Fruit fly (Drosophila melanogaster) whole organism, embryonic: Measurements from ENCODE around the gene CG12096.

ENCODE experiments used
- Awh ChIP-seq: fragments of 200-800 bp; sonication (Bioruptor generic); IDR thresholded peaks from 2 replicates; pipeline ENCODE4, ENCODE4 v1.3.6; 2022; ENCODE audit warnings: missing biosample characterization, missing genetic modification characterization
- C15 ChIP-seq: fragments of 200-800 bp; sonication (Bioruptor generic); IDR thresholded peaks from 3 replicates; pipeline ENCODE4 v1.3.6; 2022; ENCODE audit warnings: missing biosample characterization, missing genetic modification characterization
- CG10366 ChIP-seq: fragments of 200-800 bp; sonication (Bioruptor generic); IDR thresholded peaks from 2 replicates; pipeline ENCODE4 v1.3.6; 2022; ENCODE audit warnings: missing biosample characterization, missing genetic modification characterization
- CG10959 ChIP-seq: fragments of 200-800 bp; sonication (Bioruptor generic); IDR thresholded peaks from 2 replicates; pipeline ENCODE4 v1.3.6; 2022; ENCODE audit warnings: missing biosample characterization, missing genetic modification characterization
- CG10979 ChIP-seq: fragments of 200-800 bp; sonication (Bioruptor generic); optimal IDR thresholded peaks from 2 replicates; lab custom pipeline; 2018; ENCODE audit warnings: missing biosample characterization, mild to moderate bottlenecking, missing genetic modification characterization, moderate library complexity
- CG11696 ChIP-seq: fragments of 200-800 bp; sonication (Bioruptor generic); IDR thresholded peaks from 2 replicates; pipeline ENCODE4 v1.3.6; 2022; ENCODE audit warnings: missing biosample characterization, missing genetic modification characterization
- CG11723 ChIP-seq: fragments of 200-800 bp; sonication (Bioruptor generic); optimal IDR thresholded peaks from 2 replicates; lab custom pipeline; 2017; ENCODE audit warnings: missing biosample characterization, mild to moderate bottlenecking, missing genetic modification characterization
- CG12391 ChIP-seq: fragments of 200-800 bp; sonication (Bioruptor generic); optimal IDR thresholded peaks from 3 replicates; lab custom pipeline; 2018; ENCODE audit warnings: missing biosample characterization, mild to moderate bottlenecking, missing genetic modification characterization, moderate library complexity
- CG12659 ChIP-seq: fragments of 200-800 bp; sonication (Bioruptor generic); optimal IDR thresholded peaks from 3 replicates; lab custom pipeline; 2017; ENCODE audit warnings: mild to moderate bottlenecking, missing biosample characterization, missing genetic modification reagents, missing genetic modification characterization
- CG12769 ChIP-seq: fragments of 200-800 bp; sonication (Bioruptor generic); optimal IDR thresholded peaks from 2 replicates; lab custom pipeline; 2019; ENCODE audit warnings: missing biosample characterization, mild to moderate bottlenecking, missing genetic modification characterization, moderate library complexity
- CG13123 ChIP-seq: fragments of 200-800 bp; sonication (Bioruptor generic); optimal IDR thresholded peaks from 2 replicates; lab custom pipeline; 2016; ENCODE audit warnings: missing biosample characterization, missing genetic modification characterization
- CG13287 ChIP-seq: fragments of 200-800 bp; sonication (Bioruptor generic); IDR thresholded peaks from 2 replicates; pipeline ENCODE4 v1.3.6; 2022; ENCODE audit warnings: missing biosample characterization, missing genetic modification characterization; ENCODE audit not compliant: partially characterized antibody
- CG13424 ChIP-seq: fragments of 200-800 bp; sonication (Bioruptor generic); optimal IDR thresholded peaks from 2 replicates; lab custom pipeline; 2019; ENCODE audit warnings: missing biosample characterization, mild to moderate bottlenecking, missing genetic modification characterization, moderate library complexity
- CG15269 ChIP-seq: fragments of 200-800 bp; sonication (Bioruptor generic); optimal IDR thresholded peaks from 2 replicates; lab custom pipeline; 2018; ENCODE audit warnings: missing biosample characterization, mild to moderate bottlenecking, missing genetic modification characterization, moderate library complexity
- CG15479 ChIP-seq: fragments of 200-800 bp; sonication (Bioruptor generic); optimal IDR thresholded peaks from 3 replicates; lab custom pipeline; 2019; ENCODE audit warnings: missing biosample characterization, mild to moderate bottlenecking, missing genetic modification characterization, moderate library complexity
- CG1603 ChIP-seq: fragments of 200-800 bp; sonication (Bioruptor generic); optimal IDR thresholded peaks from 2 replicates; lab custom pipeline; 2019; ENCODE audit warnings: missing biosample characterization, mild to moderate bottlenecking, missing genetic modification characterization, moderate library complexity
- CG16813 ChIP-seq: fragments of 200-800 bp; sonication (Bioruptor generic); IDR thresholded peaks from 3 replicates; pipeline ENCODE4 v1.3.6; 2022; ENCODE audit warnings: missing biosample characterization, missing genetic modification characterization; ENCODE audit not compliant: partially characterized antibody
- CG17385 ChIP-seq: fragments of 200-800 bp; sonication (Bioruptor generic); optimal IDR thresholded peaks from 3 replicates; lab custom pipeline; 2018; ENCODE audit warnings: missing biosample characterization, mild to moderate bottlenecking, missing genetic modification characterization
- CG18262 ChIP-seq: fragments of 200-800 bp; optimal IDR thresholded peaks from 3 replicates; lab custom pipeline; 2019; ENCODE audit warnings: missing biosample characterization, mild to moderate bottlenecking, missing genetic modification characterization, moderate library complexity
- CG2129 ChIP-seq: fragments of 200-800 bp; sonication (Bioruptor generic); IDR thresholded peaks from 2 replicates; pipeline ENCODE4 v1.3.6; 2022; ENCODE audit warnings: missing biosample characterization, missing genetic modification characterization; ENCODE audit not compliant: partially characterized antibody
- CG4424 ChIP-seq: fragments of 200-800 bp; sonication (Bioruptor generic); optimal IDR thresholded peaks from 3 replicates; lab custom pipeline; 2016; ENCODE audit warnings: missing biosample characterization, missing genetic modification characterization
- CG5180 ChIP-seq: fragments of 200-800 bp; sonication (Bioruptor generic); optimal IDR thresholded peaks from 3 replicates; lab custom pipeline; 2017; ENCODE audit warnings: missing biosample characterization, missing genetic modification characterization, mild to moderate bottlenecking, moderate library complexity, missing genetic modification reagents
- CG7271 ChIP-seq: fragments of 200-800 bp; sonication (Bioruptor generic); optimal IDR thresholded peaks from 2 replicates; lab custom pipeline; 2018; ENCODE audit warnings: missing biosample characterization, mild to moderate bottlenecking, missing genetic modification characterization, moderate library complexity
- CG7556 ChIP-seq: fragments of 200-800 bp; sonication (Bioruptor generic); optimal IDR thresholded peaks from 2 replicates; lab custom pipeline; 2017; ENCODE audit warnings: missing biosample characterization, mild to moderate bottlenecking, missing genetic modification characterization
- CG7839 ChIP-seq: fragments of 200-800 bp; sonication (Bioruptor generic); optimal IDR thresholded peaks from 3 replicates; lab custom pipeline; 2018; ENCODE audit warnings: missing biosample characterization, mild to moderate bottlenecking, missing genetic modification characterization, moderate library complexity
- CoRest ChIP-seq: fragments of 200-800 bp; sonication (Bioruptor generic); optimal IDR thresholded peaks from 3 replicates; lab custom pipeline; 2018; ENCODE audit warnings: missing biosample characterization, mild to moderate bottlenecking, missing genetic modification characterization, moderate library complexity
- Deaf1 ChIP-seq: fragments of 200-800 bp; optimal IDR thresholded peaks from 3 replicates; lab custom pipeline; 2019; ENCODE audit warnings: missing biosample characterization, mild to moderate bottlenecking, missing genetic modification characterization, moderate library complexity
- Dip3 ChIP-seq: fragments of 200-800 bp; sonication (Bioruptor generic); optimal IDR thresholded peaks from 3 replicates; lab custom pipeline; 2016; ENCODE audit warnings: missing biosample characterization, missing genetic modification characterization
- Fer1 ChIP-seq: fragments of 200-800 bp; sonication (Bioruptor generic); optimal IDR thresholded peaks from 2 replicates; lab custom pipeline; 2017; ENCODE audit warnings: missing biosample characterization, mild to moderate bottlenecking, missing genetic modification characterization
- HLHmδ ChIP-seq: fragments of 200-800 bp; sonication (Bioruptor generic); optimal IDR thresholded peaks from 2 replicates; lab custom pipeline; 2018; ENCODE audit warnings: missing biosample characterization, mild to moderate bottlenecking, missing genetic modification characterization, moderate library complexity
- Hmx ChIP-seq: fragments of 200-800 bp; sonication (Bioruptor generic); optimal IDR thresholded peaks from 2 replicates; lab custom pipeline; 2016; ENCODE audit warnings: missing biosample characterization, missing genetic modification characterization
- Mad ChIP-seq: fragments of 200-800 bp; sonication (Bioruptor generic); optimal IDR thresholded peaks from 2 replicates; lab custom pipeline; 2016; ENCODE audit warnings: missing biosample characterization, missing genetic modification characterization
- Tbp ChIP-seq: fragments of >200 bp; optimal IDR thresholded peaks from 2 replicates; lab custom pipeline; 2018; ENCODE audit warnings: missing biosample characterization, missing genetic modification characterization
- caup ChIP-seq: fragments of 200-800 bp; sonication (Bioruptor generic); optimal IDR thresholded peaks from 3 replicates; lab custom pipeline; 2017; ENCODE audit warnings: missing biosample characterization, mild to moderate bottlenecking, missing genetic modification characterization, moderate library complexity; ENCODE audit not compliant: severe bottlenecking
- ci ChIP-seq: fragments of 200-800 bp; sonication (Bioruptor generic); IDR thresholded peaks from 3 replicates; pipeline ENCODE4 v1.3.6; 2022; ENCODE audit warnings: missing biosample characterization, missing genetic modification characterization
- crol ChIP-seq: fragments of 200-800 bp; sonication (Bioruptor generic); IDR thresholded peaks from 2 replicates; pipeline ENCODE4 v1.3.6; 2022; ENCODE audit warnings: missing biosample characterization, missing genetic modification characterization
- dm ChIP-seq: fragments of 200-800 bp; sonication (Bioruptor generic); optimal IDR thresholded peaks from 3 replicates; lab custom pipeline; 2016; ENCODE audit warnings: missing biosample characterization, missing genetic modification characterization
- dmrt99B ChIP-seq: fragments of 200-800 bp; sonication (Bioruptor generic); optimal IDR thresholded peaks from 2 replicates; lab custom pipeline; 2018; ENCODE audit warnings: missing biosample characterization, mild to moderate bottlenecking, missing genetic modification characterization, moderate library complexity
- dysf ChIP-seq: fragments of 200-800 bp; sonication (Bioruptor generic); IDR thresholded peaks from 3 replicates; pipeline ENCODE4 v1.3.6; 2022; ENCODE audit warnings: missing biosample characterization, missing genetic modification characterization
- eyg ChIP-seq: fragments of 200-800 bp; sonication (Bioruptor generic); optimal IDR thresholded peaks from 3 replicates; lab custom pipeline; 2016; ENCODE audit warnings: missing biosample characterization, missing genetic modification characterization
- fd96Cb ChIP-seq: fragments of 200-800 bp; sonication (Bioruptor generic); optimal IDR thresholded peaks from 2 replicates; lab custom pipeline; 2018; ENCODE audit warnings: missing biosample characterization, mild to moderate bottlenecking, missing genetic modification characterization, moderate library complexity
- ham ChIP-seq: fragments of 200-800 bp; sonication (Bioruptor generic); IDR thresholded peaks from 2 replicates; pipeline ENCODE4 v1.3.6; 2022; ENCODE audit warnings: missing biosample characterization, missing genetic modification characterization
- ind ChIP-seq: fragments of 200-800 bp; sonication (Bioruptor generic); optimal IDR thresholded peaks from 3 replicates; lab custom pipeline; 2016; ENCODE audit warnings: missing biosample characterization, missing genetic modification characterization
- kay ChIP-seq: fragments of 200-800 bp; sonication (Bioruptor generic); optimal IDR thresholded peaks from 2 replicates; lab custom pipeline; 2016; ENCODE audit warnings: missing biosample characterization, missing genetic modification characterization
- rib ChIP-seq: fragments of 200-800 bp; sonication (Bioruptor generic); IDR thresholded peaks from 2 replicates; pipeline ENCODE4 v1.3.6; 2022; ENCODE audit warnings: missing biosample characterization, missing genetic modification characterization
- seq ChIP-seq: fragments of 200-800 bp; sonication (Bioruptor generic); IDR thresholded peaks from 2 replicates; pipeline ENCODE4 v1.3.6; 2022; ENCODE audit warnings: missing biosample characterization, missing genetic modification characterization
- slbo ChIP-seq: fragments of 200-800 bp; sonication (Bioruptor generic); IDR thresholded peaks from 2 replicates; pipeline ENCODE4 v1.3.6; 2022; ENCODE audit warnings: missing biosample characterization, missing genetic modification characterization
- tna ChIP-seq: fragments of 200-800 bp; sonication (Bioruptor generic); IDR thresholded peaks from 2 replicates; pipeline ENCODE4 v1.3.6; 2022; ENCODE audit warnings: missing biosample characterization, missing genetic modification characterization; ENCODE audit not compliant: partially characterized antibody
- wdn ChIP-seq: fragments of 200-800 bp; sonication (Bioruptor generic); IDR thresholded peaks from 2 replicates; pipeline ENCODE4 v1.3.6; 2022; ENCODE audit warnings: missing biosample characterization, missing genetic modification characterization
- wor ChIP-seq: fragments of 200-800 bp; sonication (Bioruptor generic); IDR thresholded peaks from 2 replicates; pipeline ENCODE4 v1.3.6; 2022; ENCODE audit warnings: missing biosample characterization, missing genetic modification characterization
- yki ChIP-seq: fragments of >200 bp; optimal IDR thresholded peaks from 3 replicates; lab custom pipeline; 2018

The CG12096 gene

DNA sequence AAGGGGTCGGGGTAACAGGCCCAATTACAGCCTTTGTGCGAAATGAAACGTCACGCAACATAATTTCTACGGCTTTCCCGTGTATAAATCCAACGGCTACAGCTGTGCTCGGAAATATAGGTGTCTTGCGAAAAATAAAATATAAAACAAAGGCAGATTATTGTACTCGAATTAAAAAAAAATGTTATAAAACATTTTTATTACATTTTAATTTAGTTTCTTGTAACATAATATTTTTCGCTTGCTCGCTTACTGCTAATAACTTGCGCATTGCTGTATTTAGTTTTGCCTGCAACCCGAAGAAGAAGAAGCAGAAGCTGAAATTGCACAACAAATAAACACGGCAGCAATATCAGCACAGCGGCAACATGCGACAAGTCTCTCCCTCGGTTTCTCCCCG is 16.3 kb upstream of the CG12096 start (continued):
- TF ChIP-seq CG12769 (tag; lab: Kevin White, UChicago) (no peak), CG15479 (GFP tag; lab: Kevin White, UChicago) (peak; percentile 2), ind (GFP tag; lab: Kevin White, UChicago) (peak; percentile 21), Dip3 (GFP tag; lab: Kevin White, UChicago) (no peak), CG16813 (GFP tag; lab: Robert Waterston, UW) (no peak), fd96Cb (tag; lab: Kevin White, UChicago) (peak; percentile 50), CoRest (peak; percentile 14), dmrt99B (tag; lab: Kevin White, UChicago) (peak; percentile 74), CG7556 (GFP tag; lab: Kevin White, UChicago) (no peak), caup (no peak), CG10366 (peak; percentile 54), C15 (no peak), yki (lab: Kevin White, UChicago) (no peak), CG11696 (GFP tag; lab: Robert Waterston, UW) (peak; percentile 68), CG11723 (GFP tag; lab: Kevin White, UChicago) (no peak), CG17385 (GFP tag; lab: Kevin White, UChicago) (peak; percentile 61), CG7271 (peak; percentile 76), seq (peak; percentile 33; the same call in 1 of the 2 replicates), CG12391 (tag; lab: Kevin White, UChicago) (peak; percentile 40), wdn (GFP tag; lab: Robert Waterston, UW) (no peak), HLHmδ (GFP tag; lab: Kevin White, UChicago) (no peak), Awh (peak; percentile 52; the same call in 1 of the 2 replicates), CG12659 (peak; percentile 25), rib (no peak), CG10959 (no peak), CG7839 (peak; percentile 58), CG15269 (tag; lab: Kevin White, UChicago) (peak; percentile 54), CG13123 (no peak), CG13287 (GFP tag; lab: Robert Waterston, UW) (no peak), Fer1 (no peak), Hmx (GFP tag; lab: Kevin White, UChicago) (no peak), Deaf1 (tag; lab: Kevin White, UChicago) (no peak), dysf (GFP tag; lab: Robert Waterston, UW) (peak; percentile 46; the same call in 2 of the 3 replicates), Mad (GFP tag; lab: Kevin White, UChicago) (no peak), ham (no peak), wor (GFP tag; lab: Robert Waterston, UW) (no peak), slbo (GFP tag; lab: Robert Waterston, UW) (peak; percentile 37), CG4424 (GFP tag; lab: Kevin White, UChicago) (no peak), kay (GFP tag; lab: Kevin White, UChicago) (no peak), Tbp (no peak), CG1603 (tag; lab: Kevin White, UChicago) (peak; percentile 41), CG10979 (tag; lab: Kevin White, UChicago) (peak; percentile 33), CG13424 (peak; percentile 55), ci (GFP tag; lab: Robert Waterston, UW) (peak; percentile 58; the same call in 2 of the 3 replicates), CG5180 (GFP tag; lab: Kevin White, UChicago) (peak; percentile 10), CG2129 (GFP tag; lab: Robert Waterston, UW) (no peak), dm (GFP tag; lab: Kevin White, UChicago) (no peak), crol (GFP tag; lab: Robert Waterston, UW) (no peak), eyg (GFP tag; lab: Kevin White, UChicago) (no peak), tna (GFP tag; lab: Robert Waterston, UW) (no peak), CG18262 (peak; percentile 40)
